Worm (Caenorhabditis elegans): ENCODE results near the gene C15H11.10.

C15H11.10 gene

DNA sequence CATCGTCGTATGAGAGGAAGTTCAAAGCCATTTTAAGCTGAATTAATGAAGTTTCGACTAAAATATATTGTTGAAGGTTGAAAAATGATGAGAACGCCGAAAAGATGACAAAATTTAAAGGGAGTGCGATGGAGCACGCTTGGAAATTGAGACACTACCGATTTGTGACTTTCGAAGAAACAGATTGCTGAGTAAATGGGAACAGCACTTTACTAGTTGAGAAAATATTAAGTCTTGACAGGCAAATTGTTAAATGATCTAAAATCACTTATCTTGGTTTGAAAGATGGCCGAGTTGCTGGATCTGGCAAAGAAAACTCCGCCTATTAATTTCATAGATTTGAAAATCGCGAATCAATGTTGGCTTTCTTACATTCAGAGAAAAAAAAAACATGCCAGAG is 31.3 kb downstream of the C15H11.10 start, which contains the start of gene rpoa-12:
Gene rpoa-12, minus strand, starts transcription at position 37 of the 400 bp plus-strand sequence.
- peak; percentile 59; the same call in 1 of the 2 replicates for TF ChIP-seq tbx-37 (GFP tag; conservative IDR thresholded peaks at IDR 0.05)
- no peak for TF ChIP-seq tbx-11 (GFP tag; IDR thresholded peaks at IDR 0.05)

DNA sequence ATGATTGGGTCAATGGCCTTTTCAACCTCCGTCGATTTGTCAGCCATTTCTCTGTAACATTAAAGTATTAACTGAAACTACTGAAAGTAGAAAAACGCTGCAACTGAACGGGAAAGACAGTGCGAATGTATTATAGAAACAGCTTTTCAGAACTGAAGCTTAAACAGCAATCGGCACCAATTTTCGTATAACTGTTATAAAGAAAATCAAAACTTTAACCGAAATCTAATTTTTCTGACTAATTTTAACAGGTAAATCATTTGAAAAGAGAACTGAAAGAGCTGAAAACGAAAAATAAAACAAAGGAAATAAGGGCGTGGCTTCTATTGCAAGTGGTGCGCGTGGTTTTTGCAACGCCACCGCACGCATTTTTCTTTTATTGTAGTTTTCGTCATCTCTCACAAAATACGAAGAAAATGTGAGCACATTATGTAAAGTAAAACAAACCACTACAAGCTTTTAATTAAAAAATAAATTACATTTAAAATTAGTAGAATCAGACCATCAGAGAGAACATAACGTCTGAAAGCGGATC is 33.1 kb downstream of the C15H11.10 start, which contains the start of gene rrsr-1:
Gene rrsr-1, minus strand, starts transcription at position 51 of the 535 bp plus-strand sequence.
- no peak for TF ChIP-seq tbx-11 (GFP tag; IDR thresholded peaks at IDR 0.05)
- no peak for TF ChIP-seq hmbx-1 (tag; optimal IDR thresholded peaks at IDR 0.05)
- no peak for TF ChIP-seq tbx-37 (GFP tag; conservative IDR thresholded peaks at IDR 0.05)
- TF ChIP-seq B0310.2 (tag; optimal IDR thresholded peaks at IDR 0.05), result no peak
- no peak for TF ChIP-seq ceh-13 (GFP tag; optimal IDR thresholded peaks at IDR 0.05)
- TF ChIP-seq scrt-1 (GFP tag; IDR thresholded peaks at IDR 0.05), result no peak
- no peak for TF ChIP-seq aly-1 (tag; optimal IDR thresholded peaks at IDR 0.05)
- TF ChIP-seq tra-4 (tag; optimal IDR thresholded peaks at IDR 0.05), result no peak
- TF ChIP-seq flt-1 (GFP tag; IDR thresholded peaks at IDR 0.05), result peak; percentile 57; the same call in 1 of the 2 replicates
- no peak for TF ChIP-seq ceh-36 (tag; optimal IDR thresholded peaks at IDR 0.05)
- TF ChIP-seq sea-1 (GFP tag; conservative IDR thresholded peaks at IDR 0.05), result no peak
- no peak for TF ChIP-seq ama-1 (optimal IDR thresholded peaks at IDR 0.05)
- no peak for TF ChIP-seq hnd-1 (tag; optimal IDR thresholded peaks at IDR 0.05)
- TF ChIP-seq ets-7 (tag; optimal IDR thresholded peaks at IDR 0.05), result no peak
- TF ChIP-seq hmg-4 (GFP tag; optimal IDR thresholded peaks at IDR 0.05), result no peak
- TF ChIP-seq pes-1 (GFP tag; IDR thresholded peaks at IDR 0.05), result 0 out of 2 replicates have a peak, but pooled peaks have one; percentile 14
- TF ChIP-seq F13C5.2 (tag; optimal IDR thresholded peaks at IDR 0.05), result peak; percentile 51

DNA sequence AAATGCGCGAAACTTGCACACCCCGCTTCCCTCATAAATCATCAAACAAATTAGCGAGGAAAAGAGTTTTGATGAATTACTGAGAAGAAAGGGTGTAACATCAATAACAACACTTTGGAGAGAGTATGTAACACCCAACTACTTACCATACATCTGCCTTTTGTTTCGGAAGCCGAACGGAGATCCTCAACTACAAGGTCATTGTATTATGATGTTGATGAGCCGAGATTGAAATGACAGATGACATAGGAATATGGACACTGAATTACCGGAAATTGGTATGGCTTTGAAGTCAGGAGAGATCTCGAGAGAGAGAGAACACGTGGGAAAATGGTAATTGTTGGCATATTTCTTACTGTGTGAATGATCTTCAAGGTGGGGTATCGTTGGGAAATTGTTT is 34.1 kb downstream of the C15H11.10 start:
- no peak for TF ChIP-seq F13C5.2 (tag; optimal IDR thresholded peaks at IDR 0.05)
- no peak for TF ChIP-seq tbx-11 (GFP tag; IDR thresholded peaks at IDR 0.05)
- no peak for TF ChIP-seq ama-1 (optimal IDR thresholded peaks at IDR 0.05)
- no peak for TF ChIP-seq ceh-36 (tag; optimal IDR thresholded peaks at IDR 0.05)
- no peak for TF ChIP-seq scrt-1 (GFP tag; IDR thresholded peaks at IDR 0.05)
- TF ChIP-seq pes-1 (GFP tag; IDR thresholded peaks at IDR 0.05), result no peak
- no peak for TF ChIP-seq B0310.2 (tag; optimal IDR thresholded peaks at IDR 0.05)
- TF ChIP-seq hmg-4 (GFP tag; optimal IDR thresholded peaks at IDR 0.05), result no peak
- no peak for TF ChIP-seq tbx-37 (GFP tag; conservative IDR thresholded peaks at IDR 0.05)
- no peak for TF ChIP-seq hnd-1 (tag; optimal IDR thresholded peaks at IDR 0.05)
- TF ChIP-seq flt-1 (GFP tag; IDR thresholded peaks at IDR 0.05), result no peak
- no peak for TF ChIP-seq sea-1 (GFP tag; conservative IDR thresholded peaks at IDR 0.05)
- no peak for TF ChIP-seq hmbx-1 (tag; optimal IDR thresholded peaks at IDR 0.05)
- TF ChIP-seq ets-7 (tag; optimal IDR thresholded peaks at IDR 0.05), result no peak
- TF ChIP-seq ceh-13 (GFP tag; optimal IDR thresholded peaks at IDR 0.05), result no peak
- no peak for TF ChIP-seq tra-4 (tag; optimal IDR thresholded peaks at IDR 0.05)
- no peak for TF ChIP-seq aly-1 (tag; optimal IDR thresholded peaks at IDR 0.05)

DNA sequence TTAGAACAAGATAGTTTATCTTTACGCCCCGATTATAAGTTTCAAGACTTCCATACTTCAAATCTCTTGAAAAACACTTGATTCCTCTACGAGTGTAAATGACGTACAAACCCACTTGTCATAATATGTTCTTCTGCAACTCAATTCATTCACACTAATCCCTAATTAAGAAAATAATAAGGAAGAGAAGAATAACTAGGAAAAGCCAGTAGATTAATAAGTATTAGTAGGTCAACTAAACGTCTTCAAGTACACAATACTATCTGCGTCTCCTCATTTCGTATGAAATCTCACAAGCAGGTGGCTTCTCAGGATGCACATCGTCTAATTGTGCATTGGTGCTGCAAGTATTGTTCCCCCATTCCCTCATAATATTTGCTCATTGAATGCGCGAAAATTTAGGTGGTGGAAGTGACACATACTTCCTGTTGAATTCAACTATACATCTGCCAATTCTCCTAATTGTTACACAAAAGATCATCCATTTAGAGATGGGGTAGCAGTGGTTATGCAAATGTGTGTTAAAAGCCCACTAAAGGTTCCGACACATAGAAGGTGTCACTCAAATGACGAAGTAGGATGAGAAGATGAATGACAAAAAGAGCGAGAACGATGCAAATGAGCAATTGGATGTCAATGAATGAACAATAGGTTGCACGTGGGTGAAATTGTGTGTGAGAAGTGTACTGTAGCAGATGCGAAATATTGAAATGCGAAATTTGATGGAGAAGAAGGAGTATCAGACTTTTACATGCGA is 35.3 kb downstream of the C15H11.10 start:
- TF ChIP-seq ceh-13 (GFP tag; optimal IDR thresholded peaks at IDR 0.05) (no peak), scrt-1 (GFP tag; IDR thresholded peaks at IDR 0.05) (no peak), ceh-36 (tag; optimal IDR thresholded peaks at IDR 0.05) (peak; percentile 34)

DNA sequence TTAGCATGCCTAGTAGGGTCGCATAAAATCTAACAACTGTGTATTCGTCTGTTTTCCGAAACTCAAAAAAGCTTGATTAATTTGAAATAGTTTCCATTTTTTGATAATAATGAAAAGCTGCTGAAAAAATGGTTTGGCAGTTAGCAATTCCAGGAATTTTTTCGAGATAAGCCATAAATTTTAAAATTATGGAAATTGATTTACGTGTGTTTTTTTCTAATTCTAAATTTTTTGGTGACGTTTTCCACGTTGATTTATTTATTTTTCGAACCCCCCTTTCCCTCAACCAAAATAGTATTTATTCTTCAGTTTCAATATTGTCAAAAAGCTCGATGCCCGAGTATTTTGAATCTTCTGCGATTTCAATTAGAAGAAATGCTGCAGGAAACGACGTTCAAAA is 36.9 kb downstream of the C15H11.10 start, which contains the start of gene F23B12.1:
Gene F23B12.1, plus strand, starts transcription at position 301 of the 400 bp plus-strand sequence.
- no peak for TF ChIP-seq scrt-1 (GFP tag; IDR thresholded peaks at IDR 0.05)
- TF ChIP-seq F13C5.2 (tag; optimal IDR thresholded peaks at IDR 0.05), result no peak
- TF ChIP-seq flt-1 (GFP tag; IDR thresholded peaks at IDR 0.05), result no peak
- TF ChIP-seq ama-1 (optimal IDR thresholded peaks at IDR 0.05), result no peak
- TF ChIP-seq hmg-4 (GFP tag; optimal IDR thresholded peaks at IDR 0.05), result no peak
- TF ChIP-seq tbx-37 (GFP tag; conservative IDR thresholded peaks at IDR 0.05), result no peak
- TF ChIP-seq ceh-13 (GFP tag; optimal IDR thresholded peaks at IDR 0.05), result no peak
- no peak for TF ChIP-seq hnd-1 (tag; optimal IDR thresholded peaks at IDR 0.05)

DNA sequence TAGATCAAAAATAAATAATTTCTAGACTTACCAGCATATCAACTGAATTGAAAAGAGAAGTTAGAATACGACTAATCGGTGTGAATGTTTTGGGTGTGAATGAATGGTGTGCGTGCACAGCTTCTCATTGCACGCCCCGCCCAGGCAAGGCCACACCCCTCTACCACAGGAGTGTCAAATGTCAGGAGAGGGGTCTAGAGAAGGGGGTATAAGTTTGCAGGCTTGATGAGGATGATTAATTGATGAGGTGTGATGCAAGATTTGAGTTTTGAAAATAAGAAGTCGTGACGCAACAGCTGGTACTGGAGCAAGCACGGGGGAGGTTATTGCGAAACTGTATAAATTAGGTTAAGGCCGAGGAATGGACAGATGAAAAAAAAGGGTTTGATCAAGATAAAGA is 40.3 kb downstream of the C15H11.10 start, which contains the start of gene egl-1:
Gene egl-1, minus strand, starts transcription at position 101 of the 400 bp plus-strand sequence.
- TF ChIP-seq ceh-13 (GFP tag; optimal IDR thresholded peaks at IDR 0.05) (no peak), tbx-37 (GFP tag; conservative IDR thresholded peaks at IDR 0.05) (no peak), scrt-1 (GFP tag; IDR thresholded peaks at IDR 0.05) (no peak), pes-1 (GFP tag; IDR thresholded peaks at IDR 0.05) (no peak), B0310.2 (tag; optimal IDR thresholded peaks at IDR 0.05) (no peak), ama-1 (optimal IDR thresholded peaks at IDR 0.05) (no peak), sea-1 (GFP tag; conservative IDR thresholded peaks at IDR 0.05) (no peak), tbx-11 (GFP tag; IDR thresholded peaks at IDR 0.05) (no peak), hmg-4 (GFP tag; optimal IDR thresholded peaks at IDR 0.05) (no peak), flt-1 (GFP tag; IDR thresholded peaks at IDR 0.05) (no peak), hmbx-1 (tag; optimal IDR thresholded peaks at IDR 0.05) (no peak), hnd-1 (tag; optimal IDR thresholded peaks at IDR 0.05) (no peak), tra-4 (tag; optimal IDR thresholded peaks at IDR 0.05) (no peak)

DNA sequence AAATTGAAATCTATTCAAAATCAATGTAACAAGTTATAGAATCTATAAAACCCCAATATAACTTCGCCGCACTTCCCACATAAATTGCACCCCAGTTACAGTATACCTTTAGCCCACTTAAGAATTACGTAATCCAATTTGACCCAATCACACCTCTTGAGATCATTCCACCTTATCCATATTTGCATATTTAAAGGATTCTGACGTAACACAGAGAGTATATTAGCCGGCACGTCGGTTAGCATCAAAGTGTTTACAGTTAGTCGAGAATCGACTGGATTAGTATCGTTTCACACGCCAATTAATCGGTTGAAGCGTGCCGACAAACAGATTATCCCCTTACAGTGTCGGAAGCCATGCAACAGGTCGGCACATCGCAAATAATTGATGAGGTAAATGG is 41.7 kb downstream of the C15H11.10 start:
- TF ChIP-seq ceh-36 (tag; optimal IDR thresholded peaks at IDR 0.05) (peak; percentile 71), hmg-4 (GFP tag; optimal IDR thresholded peaks at IDR 0.05) (no peak)

DNA sequence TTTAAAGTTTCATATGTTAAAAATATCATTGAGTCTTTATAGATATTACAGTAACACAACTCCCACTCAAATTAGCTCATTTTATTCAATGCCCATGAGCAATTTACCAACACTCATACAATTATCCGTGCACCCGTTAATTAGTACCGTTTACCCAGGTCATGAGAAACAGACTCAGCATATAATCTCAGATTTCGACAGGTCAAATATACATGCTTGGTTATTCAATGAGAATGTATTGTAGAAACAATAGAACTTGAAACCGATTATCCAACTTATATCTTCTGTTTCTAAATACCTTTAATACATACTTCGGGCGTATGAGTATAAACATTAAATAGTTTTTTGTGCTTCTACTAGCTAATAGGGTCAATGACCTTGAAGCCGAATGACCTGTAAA is 44.3 kb downstream of the C15H11.10 start:
- TF ChIP-seq hmbx-1 (tag; optimal IDR thresholded peaks at IDR 0.05) (no peak), hnd-1 (tag; optimal IDR thresholded peaks at IDR 0.05) (no peak), sea-1 (GFP tag; conservative IDR thresholded peaks at IDR 0.05) (no peak)
